Worm (Caenorhabditis elegans): ENCODE data around the gene msh-5.

The msh-5 gene

DNA sequence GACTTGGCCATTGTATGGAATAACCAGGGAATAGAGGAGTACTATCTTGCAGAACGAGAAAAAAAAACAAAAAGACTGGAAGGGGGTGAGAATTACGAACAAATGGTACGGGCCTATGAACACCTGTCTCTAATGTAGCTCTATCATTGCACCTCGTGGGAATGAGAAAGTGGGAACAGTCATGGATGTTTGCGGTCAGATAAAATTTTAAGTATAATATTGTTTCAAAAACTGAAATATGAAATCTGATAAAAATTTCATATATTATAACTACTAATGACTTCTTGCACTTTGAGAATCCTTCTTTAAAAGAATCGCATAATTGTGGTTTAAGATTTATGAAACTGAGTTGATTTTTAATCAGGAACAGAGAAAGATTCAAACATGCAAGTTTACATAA is 38.2 kb downstream of the msh-5 start, which contains the start of gene F58D2.5:
F58D2.5 (minus strand) TSS at position 101 of the 400 bp plus-strand sequence.
- TF ChIP-seq tbx-37 (GFP tag; conservative IDR thresholded peaks at IDR 0.05), result no peak
- no peak for TF ChIP-seq ceh-13 (GFP tag; optimal IDR thresholded peaks at IDR 0.05)
- no peak for TF ChIP-seq ama-1 (optimal IDR thresholded peaks at IDR 0.05)
- no peak for TF ChIP-seq ceh-36 (tag; optimal IDR thresholded peaks at IDR 0.05)
- no peak for TF ChIP-seq hnd-1 (tag; optimal IDR thresholded peaks at IDR 0.05)
- TF ChIP-seq F13C5.2 (tag; optimal IDR thresholded peaks at IDR 0.05), result no peak
- no peak for TF ChIP-seq B0310.2 (tag; optimal IDR thresholded peaks at IDR 0.05)
- no peak for TF ChIP-seq ets-7 (tag; optimal IDR thresholded peaks at IDR 0.05)
- no peak for TF ChIP-seq tra-4 (tag; optimal IDR thresholded peaks at IDR 0.05)
- TF ChIP-seq hmg-4 (GFP tag; optimal IDR thresholded peaks at IDR 0.05), result no peak
- no peak for TF ChIP-seq pes-1 (GFP tag; IDR thresholded peaks at IDR 0.05)
- no peak for TF ChIP-seq tbx-11 (GFP tag; IDR thresholded peaks at IDR 0.05)
- TF ChIP-seq scrt-1 (GFP tag; IDR thresholded peaks at IDR 0.05), result no peak
- no peak for TF ChIP-seq aly-1 (tag; optimal IDR thresholded peaks at IDR 0.05)
- no peak for TF ChIP-seq flt-1 (GFP tag; IDR thresholded peaks at IDR 0.05)
- no peak for TF ChIP-seq sea-1 (GFP tag; conservative IDR thresholded peaks at IDR 0.05)
- TF ChIP-seq hmbx-1 (tag; optimal IDR thresholded peaks at IDR 0.05), result no peak

DNA sequence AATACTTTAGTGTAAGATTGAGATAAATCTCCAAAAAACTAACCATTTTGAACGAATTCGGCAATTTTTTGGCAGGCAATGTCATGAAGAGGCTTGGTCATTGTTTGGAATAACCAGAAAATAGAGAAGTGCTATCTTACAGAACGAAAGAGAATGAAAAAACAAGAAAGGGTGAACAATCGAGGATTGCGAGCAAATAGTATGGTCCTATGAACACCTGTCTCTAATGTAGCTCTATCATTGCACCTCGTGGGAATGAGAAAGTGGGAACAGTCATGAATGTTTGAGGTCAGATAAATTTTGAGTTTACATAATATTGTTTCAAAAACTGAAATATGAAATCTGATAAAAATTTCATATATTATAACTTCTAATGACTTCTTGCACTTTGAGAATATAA is 42.2 kb downstream of the msh-5 start, which contains the start of gene C48D1.1:
C48D1.1 (minus strand) TSS at position 101 of the 400 bp plus-strand sequence.
- TF ChIP-seq flt-1 (GFP tag; IDR thresholded peaks at IDR 0.05), result no peak
- TF ChIP-seq F13C5.2 (tag; optimal IDR thresholded peaks at IDR 0.05), result no peak
- TF ChIP-seq ets-7 (tag; optimal IDR thresholded peaks at IDR 0.05), result no peak
- TF ChIP-seq hmbx-1 (tag; optimal IDR thresholded peaks at IDR 0.05), result no peak
- no peak for TF ChIP-seq hnd-1 (tag; optimal IDR thresholded peaks at IDR 0.05)
- TF ChIP-seq ceh-13 (GFP tag; optimal IDR thresholded peaks at IDR 0.05), result no peak
- TF ChIP-seq aly-1 (tag; optimal IDR thresholded peaks at IDR 0.05), result no peak
- TF ChIP-seq B0310.2 (tag; optimal IDR thresholded peaks at IDR 0.05), result no peak
- TF ChIP-seq hmg-4 (GFP tag; optimal IDR thresholded peaks at IDR 0.05), result no peak
- no peak for TF ChIP-seq pes-1 (GFP tag; IDR thresholded peaks at IDR 0.05)
- no peak for TF ChIP-seq tbx-37 (GFP tag; conservative IDR thresholded peaks at IDR 0.05)
- no peak for TF ChIP-seq ceh-36 (tag; optimal IDR thresholded peaks at IDR 0.05)
- TF ChIP-seq tbx-11 (GFP tag; IDR thresholded peaks at IDR 0.05), result no peak
- no peak for TF ChIP-seq sea-1 (GFP tag; conservative IDR thresholded peaks at IDR 0.05)
- no peak for TF ChIP-seq ama-1 (optimal IDR thresholded peaks at IDR 0.05)
- no peak for TF ChIP-seq scrt-1 (GFP tag; IDR thresholded peaks at IDR 0.05)

DNA sequence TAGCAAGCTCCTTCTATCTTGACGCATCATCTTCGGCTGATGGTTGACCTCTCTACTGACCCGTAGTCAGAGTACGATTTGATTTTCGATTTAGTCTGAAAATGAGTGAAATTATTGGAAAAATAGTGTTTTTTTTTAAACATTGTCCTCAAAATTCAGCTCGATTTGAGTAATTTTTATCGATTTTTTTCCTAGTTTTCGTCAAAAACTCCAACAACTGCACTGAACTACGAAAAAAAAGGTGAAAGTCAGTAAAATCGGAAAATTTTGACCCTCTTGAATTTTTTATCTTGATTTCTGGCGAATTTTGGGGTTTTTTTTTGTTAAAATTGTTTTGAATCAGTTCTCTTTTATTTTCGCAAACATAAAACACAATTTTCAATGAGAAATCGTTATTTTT is 49.0 kb downstream of the msh-5 start, which contains the start of gene ced-3:
ced-3 (minus strand) TSS at position 101 of the 400 bp plus-strand sequence.
- TF ChIP-seq B0310.2 (tag; optimal IDR thresholded peaks at IDR 0.05) (no peak), tra-4 (tag; optimal IDR thresholded peaks at IDR 0.05) (no peak), F13C5.2 (tag; optimal IDR thresholded peaks at IDR 0.05) (no peak), hmg-4 (GFP tag; optimal IDR thresholded peaks at IDR 0.05) (no peak), ceh-36 (tag; optimal IDR thresholded peaks at IDR 0.05) (no peak), flt-1 (GFP tag; IDR thresholded peaks at IDR 0.05) (no peak), hnd-1 (tag; optimal IDR thresholded peaks at IDR 0.05) (no peak), ama-1 (optimal IDR thresholded peaks at IDR 0.05) (no peak)

- TF ChIP-seq hnd-1 (tag; optimal IDR thresholded peaks at IDR 0.05) (no peak), tbx-11 (GFP tag; IDR thresholded peaks at IDR 0.05) (no peak), hmg-4 (GFP tag; optimal IDR thresholded peaks at IDR 0.05) (peak; percentile 15)
Observed at ce11 chrIV:13205891-13206290, 50.9 kb downstream of the msh-5 start.

- TF ChIP-seq B0310.2 (tag; optimal IDR thresholded peaks at IDR 0.05) (no peak), pes-1 (GFP tag; IDR thresholded peaks at IDR 0.05) (no peak), hmg-4 (GFP tag; optimal IDR thresholded peaks at IDR 0.05) (no peak), flt-1 (GFP tag; IDR thresholded peaks at IDR 0.05) (no peak), F13C5.2 (tag; optimal IDR thresholded peaks at IDR 0.05) (no peak), tbx-11 (GFP tag; IDR thresholded peaks at IDR 0.05) (no peak), ceh-36 (tag; optimal IDR thresholded peaks at IDR 0.05) (no peak), hmbx-1 (tag; optimal IDR thresholded peaks at IDR 0.05) (no peak), tra-4 (tag; optimal IDR thresholded peaks at IDR 0.05) (no peak), ets-7 (tag; optimal IDR thresholded peaks at IDR 0.05) (no peak), ama-1 (optimal IDR thresholded peaks at IDR 0.05) (no peak), ceh-13 (GFP tag; optimal IDR thresholded peaks at IDR 0.05) (no peak), sea-1 (GFP tag; conservative IDR thresholded peaks at IDR 0.05) (no peak), aly-1 (tag; optimal IDR thresholded peaks at IDR 0.05) (no peak), scrt-1 (GFP tag; IDR thresholded peaks at IDR 0.05) (no peak)
Observed at ce11 chrIV:13209566-13209965, 54.5 kb downstream of the msh-5 start, which contains the start of gene C48D1.9. TSS of gene C48D1.9 (minus strand) at chrIV:13209666.
